Fruit fly (Drosophila melanogaster) whole organism, embryonic: ENCODE data around the gene Ltn1.

ENCODE experiments used
- Antp ChIP-seq: fragments of 200-800 bp; sonication (Bioruptor generic); optimal IDR thresholded peaks from 3 replicates; lab custom pipeline; 2016; ENCODE audit warnings: missing biosample characterization, missing genetic modification characterization
- Awh ChIP-seq: fragments of 200-800 bp; sonication (Bioruptor generic); IDR thresholded peaks from 2 replicates; pipeline ENCODE4, ENCODE4 v1.3.6; 2022; ENCODE audit warnings: missing biosample characterization, missing genetic modification characterization
- CG1024 ChIP-seq: fragments of 200-800 bp; sonication (Bioruptor generic); IDR thresholded peaks from 2 replicates; pipeline ENCODE4 v1.3.6; 2022; ENCODE audit warnings: missing biosample characterization, missing genetic modification characterization
- CG10979 ChIP-seq: fragments of 200-800 bp; sonication (Bioruptor generic); optimal IDR thresholded peaks from 2 replicates; lab custom pipeline; 2018; ENCODE audit warnings: missing biosample characterization, mild to moderate bottlenecking, missing genetic modification characterization, moderate library complexity
- CG12942 ChIP-seq: fragments of 200-800 bp; sonication (Bioruptor generic); optimal IDR thresholded peaks from 3 replicates; lab custom pipeline; 2016; ENCODE audit warnings: missing biosample characterization, missing genetic modification characterization
- CG13123 ChIP-seq: fragments of 200-800 bp; sonication (Bioruptor generic); optimal IDR thresholded peaks from 2 replicates; lab custom pipeline; 2016; ENCODE audit warnings: missing biosample characterization, missing genetic modification characterization
- CG14441 ChIP-seq: fragments of 200-800 bp; sonication (Bioruptor generic); IDR thresholded peaks from 2 replicates; pipeline ENCODE4 v1.3.6; 2022; ENCODE audit warnings: missing biosample characterization, missing genetic modification characterization
- CG14710 ChIP-seq: fragments of 200-800 bp; sonication (Bioruptor generic); optimal IDR thresholded peaks from 3 replicates; lab custom pipeline; 2019; ENCODE audit warnings: missing biosample characterization, mild to moderate bottlenecking, missing genetic modification characterization, moderate library complexity
- CG16815 ChIP-seq: fragments of 200-800 bp; sonication (Bioruptor generic); optimal IDR thresholded peaks from 3 replicates; lab custom pipeline; 2017; ENCODE audit warnings: missing biosample characterization, mild to moderate bottlenecking, missing genetic modification characterization
- CG16863 ChIP-seq: fragments of 200-800 bp; sonication (Bioruptor generic); optimal IDR thresholded peaks from 3 replicates; lab custom pipeline; 2016; ENCODE audit warnings: missing biosample characterization, missing genetic modification characterization
- CG17568 ChIP-seq: fragments of 200-800 bp; sonication (Bioruptor generic); optimal IDR thresholded peaks from 2 replicates; lab custom pipeline; 2018; ENCODE audit warnings: missing biosample characterization, mild to moderate bottlenecking, missing genetic modification characterization, moderate library complexity
- CG17612 ChIP-seq: fragments of 200-800 bp; sonication (Bioruptor generic); IDR thresholded peaks from 2 replicates; pipeline ENCODE4 v1.3.6; 2022; ENCODE audit warnings: missing biosample characterization, missing genetic modification characterization
- CG2116 ChIP-seq: fragments of 200-800 bp; sonication (Bioruptor generic); optimal IDR thresholded peaks from 3 replicates; lab custom pipeline; 2018; ENCODE audit warnings: missing biosample characterization, mild to moderate bottlenecking, missing genetic modification characterization
- CG32767 ChIP-seq: fragments of 200-800 bp; sonication (Bioruptor generic); IDR thresholded peaks from 2 replicates; pipeline ENCODE4 v1.3.6; 2022; ENCODE audit warnings: missing biosample characterization, missing genetic modification characterization
- CG34224 ChIP-seq: fragments of 200-800 bp; sonication (Bioruptor generic); IDR thresholded peaks from 3 replicates; pipeline ENCODE4 v1.3.6; 2022; ENCODE audit warnings: missing biosample characterization, missing genetic modification characterization; ENCODE audit not compliant: partially characterized antibody
- CG3726 ChIP-seq: fragments of 200-800 bp; sonication (Bioruptor generic); IDR thresholded peaks from 3 replicates; pipeline ENCODE4, ENCODE4 v1.3.6; 2022; ENCODE audit warnings: missing biosample characterization, missing genetic modification characterization
- CG9609 ChIP-seq: fragments of 200-800 bp; sonication (Bioruptor generic); optimal IDR thresholded peaks from 3 replicates; lab custom pipeline; 2016; ENCODE audit warnings: missing biosample characterization, missing genetic modification characterization
- CG9817 ChIP-seq: fragments of 200-800 bp; sonication (Bioruptor generic); optimal IDR thresholded peaks from 2 replicates; lab custom pipeline; 2018; ENCODE audit warnings: missing biosample characterization, mild to moderate bottlenecking, missing genetic modification characterization, moderate library complexity
- CG9876 ChIP-seq: fragments of 200-800 bp; sonication (Bioruptor generic); optimal IDR thresholded peaks from 2 replicates; lab custom pipeline; 2016; ENCODE audit warnings: missing biosample characterization, missing genetic modification characterization
- CrebB ChIP-seq: fragments of 200-800 bp; sonication (Bioruptor generic); optimal IDR thresholded peaks from 3 replicates; lab custom pipeline; 2018; ENCODE audit warnings: missing biosample characterization, mild to moderate bottlenecking, missing genetic modification characterization
- D19B ChIP-seq: fragments of 200-800 bp; sonication (Bioruptor generic); optimal IDR thresholded peaks from 2 replicates; lab custom pipeline; 2017; ENCODE audit warnings: missing biosample characterization, mild to moderate bottlenecking, missing genetic modification characterization
- Drgx ChIP-seq: fragments of 200-800 bp; sonication (Bioruptor generic); IDR thresholded peaks from 2 replicates; pipeline ENCODE4 v1.3.6; 2022; ENCODE audit warnings: missing biosample characterization, missing genetic modification characterization
- E2f2 ChIP-seq: fragments of 200-800 bp; sonication (Bioruptor generic); IDR thresholded peaks from 2 replicates; pipeline ENCODE4 v1.3.6; 2022; ENCODE audit warnings: missing biosample characterization, missing genetic modification characterization
- Hand ChIP-seq: fragments of 200-800 bp; sonication (Bioruptor generic); optimal IDR thresholded peaks from 2 replicates; lab custom pipeline; 2017; ENCODE audit warnings: mild to moderate bottlenecking, missing biosample characterization, missing genetic modification reagents, missing genetic modification characterization
- Jarid2 ChIP-seq: fragments of 200-800 bp; sonication (Bioruptor generic); optimal IDR thresholded peaks from 3 replicates; lab custom pipeline; 2017; ENCODE audit warnings: mild to moderate bottlenecking, missing biosample characterization, missing genetic modification reagents, missing genetic modification characterization
- Max ChIP-seq: fragments of 200-800 bp; sonication (Bioruptor generic); optimal IDR thresholded peaks from 2 replicates; lab custom pipeline; 2016; ENCODE audit warnings: missing biosample characterization, mild to moderate bottlenecking, missing genetic modification characterization
- NK7.1 ChIP-seq: fragments of 200-800 bp; sonication (Bioruptor generic); optimal IDR thresholded peaks from 3 replicates; lab custom pipeline; 2016; ENCODE audit warnings: missing biosample characterization, missing genetic modification characterization
- Nf-YB ChIP-seq: fragments of 200-800 bp; sonication (Bioruptor generic); optimal IDR thresholded peaks from 3 replicates; lab custom pipeline; 2019; ENCODE audit warnings: missing biosample characterization, mild to moderate bottlenecking, missing genetic modification characterization, moderate library complexity
- Oaz ChIP-seq: fragments of 200-800 bp; sonication (Bioruptor generic); IDR thresholded peaks from 2 replicates; pipeline ENCODE4 v1.3.6; 2022; ENCODE audit warnings: missing biosample characterization, missing genetic modification characterization
- Scr ChIP-seq: fragments of 200-800 bp; sonication (Bioruptor generic); IDR thresholded peaks from 2 replicates; pipeline ENCODE4 v1.3.6; 2022; ENCODE audit warnings: missing biosample characterization, missing genetic modification characterization; ENCODE audit not compliant: partially characterized antibody
- chinmo ChIP-seq: fragments of 200-800 bp; sonication (Bioruptor generic); IDR thresholded peaks from 4 replicates; pipeline ENCODE4 v1.3.6; 2022; ENCODE audit warnings: missing biosample characterization, missing genetic modification characterization; ENCODE audit not compliant: partially characterized antibody
- chn ChIP-seq: fragments of 200-800 bp; sonication (Bioruptor generic); optimal IDR thresholded peaks from 2 replicates; lab custom pipeline; 2016; ENCODE audit warnings: missing biosample characterization, missing genetic modification characterization
- emc ChIP-seq: fragments of 200-800 bp; sonication (Bioruptor generic); optimal IDR thresholded peaks from 2 replicates; lab custom pipeline; 2016; ENCODE audit warnings: missing biosample characterization, missing genetic modification characterization
- fd64A ChIP-seq: fragments of 200-800 bp; sonication (Bioruptor generic); optimal IDR thresholded peaks from 3 replicates; lab custom pipeline; 2018; ENCODE audit warnings: missing biosample characterization, mild to moderate bottlenecking, missing genetic modification characterization
- hb ChIP-seq: fragments of 200-800 bp; sonication (Bioruptor generic); IDR thresholded peaks from 3 replicates; pipeline ENCODE4 v1.3.6; 2022; ENCODE audit warnings: missing biosample characterization, missing genetic modification characterization; ENCODE audit not compliant: partially characterized antibody
- lab ChIP-seq: fragments of 200-800 bp; sonication (Bioruptor generic); optimal IDR thresholded peaks from 3 replicates; lab custom pipeline; 2017; ENCODE audit warnings: missing biosample characterization, missing genetic modification characterization, mild to moderate bottlenecking, moderate library complexity, missing genetic modification reagents
- lov ChIP-seq, 2 experiments: fragments of 200-800 bp in 1 of 2; fragments of >200 bp in 1 of 2; sonication (Bioruptor generic) in 1 of 2; IDR thresholded peaks in 1 of 2; optimal IDR thresholded peaks in 1 of 2; 2 replicates in 1 of 2; 3 replicates in 1 of 2; pipeline versions ENCODE4 v1.3.6 to Lab custom; 2017 to 2022; ENCODE audit warnings: missing biosample characterization in 1 of 2, missing genetic modification characterization in 1 of 2
- nerfin-1 ChIP-seq: fragments of 200-800 bp; sonication (Bioruptor generic); optimal IDR thresholded peaks from 3 replicates; lab custom pipeline; 2019; ENCODE audit warnings: missing biosample characterization, mild to moderate bottlenecking, missing genetic modification characterization, moderate library complexity
- nerfin-2 ChIP-seq: fragments of 200-800 bp; sonication (Bioruptor generic); IDR thresholded peaks from 2 replicates; pipeline ENCODE4 v1.3.6; 2022; ENCODE audit warnings: missing biosample characterization, missing genetic modification characterization; ENCODE audit not compliant: partially characterized antibody
- nmo ChIP-seq: fragments of 200-800 bp; sonication (Bioruptor generic); optimal IDR thresholded peaks from 2 replicates; lab custom pipeline; 2018; ENCODE audit warnings: missing biosample characterization, mild to moderate bottlenecking, missing genetic modification characterization, moderate library complexity
- org-1 ChIP-seq: fragments of 200-800 bp; sonication (Bioruptor generic); optimal IDR thresholded peaks from 2 replicates; lab custom pipeline; 2017; ENCODE audit warnings: missing biosample characterization, missing genetic modification characterization
- pnt ChIP-seq: fragments of 200-800 bp; sonication (Bioruptor generic); optimal IDR thresholded peaks from 3 replicates; lab custom pipeline; 2016; ENCODE audit warnings: missing biosample characterization, missing genetic modification characterization
- prd ChIP-seq, 3 experiments: fragments of >200 bp in 2 of 3; fragments of 200-800 bp in 1 of 3; sonication (Bioruptor generic) in 1 of 3; optimal IDR thresholded peaks in 2 of 3; IDR thresholded peaks in 1 of 3; 2 replicates in 2 of 3; 3 replicates in 1 of 3; pipeline versions ENCODE4 v1.3.6 to Lab custom; 2017 to 2022; ENCODE audit warnings: missing biosample characterization in 1 of 3, missing genetic modification characterization in 1 of 3
- run ChIP-seq: fragments of 200-800 bp; sonication (Bioruptor generic); optimal IDR thresholded peaks from 3 replicates; lab custom pipeline; 2018; ENCODE audit warnings: missing biosample characterization, mild to moderate bottlenecking, missing genetic modification characterization
- slp2 ChIP-seq: fragments of 200-800 bp; sonication (Bioruptor generic); optimal IDR thresholded peaks from 2 replicates; lab custom pipeline; 2016; ENCODE audit warnings: missing biosample characterization, missing genetic modification characterization
- tll ChIP-seq, 2 experiments: fragments of 200-800 bp in 1 of 2; fragments of >200 bp in 1 of 2; sonication (Bioruptor generic) in 1 of 2; optimal IDR thresholded peaks; 2 replicates each; lab custom pipeline; 2017 to 2019; ENCODE audit warnings: missing biosample characterization in 2 of 2, missing genetic modification characterization in 2 of 2, mild to moderate bottlenecking in 1 of 2, moderate library complexity in 1 of 2
- tx ChIP-seq: fragments of 200-800 bp; sonication (Bioruptor generic); optimal IDR thresholded peaks from 2 replicates; lab custom pipeline; 2016; ENCODE audit warnings: missing biosample characterization, missing genetic modification characterization
- unpg ChIP-seq: fragments of 200-800 bp; sonication (Bioruptor generic); optimal IDR thresholded peaks from 3 replicates; lab custom pipeline; 2018; ENCODE audit warnings: missing biosample characterization, mild to moderate bottlenecking, missing genetic modification characterization, moderate library complexity

Ltn1 gene

dm6 chr3L:19590422-19590821, 38.3 kb upstream of the Ltn1 start, which contains the start of gene CG14100 (continued):
- TF ChIP-seq prd (optimal IDR thresholded peaks at IDR 0.05; lab: Kevin White, UChicago): no peak
- TF ChIP-seq prd (GFP tag; IDR thresholded peaks at IDR 0.05; lab: Robert Waterston, UW): peak; percentile 100
- peak; percentile 49; the same call in 1 of the 3 replicates for TF ChIP-seq CG34224 (GFP tag; lab: Robert Waterston, UW)
- peak; percentile 100 for TF ChIP-seq tx (GFP tag; lab: Kevin White, UChicago)
- no peak for TF ChIP-seq chinmo (GFP tag; lab: Robert Waterston, UW)
- TF ChIP-seq org-1: peak; percentile 100
- TF ChIP-seq CG16815 (GFP tag; lab: Kevin White, UChicago): peak; percentile 100
- TF ChIP-seq CG14710: peak; percentile 99
- peak; percentile 100 for TF ChIP-seq Oaz (GFP tag; lab: Robert Waterston, UW)
- TF ChIP-seq chn (GFP tag; lab: Kevin White, UChicago): peak; percentile 100
- peak in 1 of 2 experiments; percentile 95 for TF ChIP-seq tll (GFP tag; optimal IDR thresholded peaks at IDR 0.05; lab: Kevin White, UChicago)
- peak; percentile 100 for TF ChIP-seq Drgx (GFP tag; lab: Robert Waterston, UW)
- peak; percentile 100 for TF ChIP-seq NK7.1 (GFP tag; lab: Kevin White, UChicago)
- TF ChIP-seq CG9876 (GFP tag; lab: Kevin White, UChicago): peak; percentile 100
- TF ChIP-seq emc (GFP tag; lab: Kevin White, UChicago): peak; percentile 100
- peak; percentile 100 for TF ChIP-seq Antp
- TF ChIP-seq CG1024: peak; percentile 100
- peak; percentile 100 for TF ChIP-seq CG9817 (tag; lab: Kevin White, UChicago)
- TF ChIP-seq Jarid2 (GFP tag; lab: Kevin White, UChicago): peak; percentile 99
- TF ChIP-seq hb: no peak
- TF ChIP-seq CG14441 (GFP tag; lab: Robert Waterston, UW): peak; percentile 100
- peak; percentile 100 for TF ChIP-seq Hand (GFP tag; lab: Kevin White, UChicago)
- TF ChIP-seq CG17568 (GFP tag; lab: Kevin White, UChicago): peak; percentile 100
- peak; percentile 100 for TF ChIP-seq Max (GFP tag; lab: Kevin White, UChicago)
- TF ChIP-seq E2f2: peak; percentile 100
- peak; percentile 100 for TF ChIP-seq unpg (GFP tag; lab: Kevin White, UChicago)
- peak; percentile 100 for TF ChIP-seq CG13123 (GFP tag; lab: Kevin White, UChicago)
- TF ChIP-seq lab: peak; percentile 100
- peak; percentile 100 for TF ChIP-seq nerfin-1 (tag; lab: Kevin White, UChicago)
- peak; percentile 100 for TF ChIP-seq CG17612 (GFP tag; lab: Robert Waterston, UW)
- TF ChIP-seq pnt (GFP tag; lab: Kevin White, UChicago): peak; percentile 100
- peak; percentile 100 for TF ChIP-seq CG3726 (GFP tag; lab: Robert Waterston, UW)
- TF ChIP-seq CG32767 (GFP tag; lab: Robert Waterston, UW): peak; percentile 100
- TF ChIP-seq nerfin-2: peak; percentile 54; the same call in 1 of the 2 replicates
- TF ChIP-seq fd64A: peak; percentile 100
- TF ChIP-seq lov (optimal IDR thresholded peaks at IDR 0.05; lab: Kevin White, UChicago): no peak
- peak; percentile 100 for TF ChIP-seq lov (GFP tag; IDR thresholded peaks at IDR 0.05; lab: Robert Waterston, UW)
- peak; percentile 100 for TF ChIP-seq CG16863 (GFP tag; lab: Kevin White, UChicago)
- peak; percentile 99 for TF ChIP-seq D19B (GFP tag; lab: Kevin White, UChicago)
- peak; percentile 100 for TF ChIP-seq CG12942
- peak; percentile 94 for TF ChIP-seq Nf-YB
- TF ChIP-seq nmo (GFP tag; lab: Kevin White, UChicago): peak; percentile 100
- peak; percentile 100 for TF ChIP-seq Awh (GFP tag; lab: Robert Waterston, UW)
- peak; percentile 100 for TF ChIP-seq slp2 (GFP tag; lab: Kevin White, UChicago)
- peak; percentile 100 for TF ChIP-seq run
- peak; percentile 100 for TF ChIP-seq CG10979 (tag; lab: Kevin White, UChicago)
- peak; percentile 100 for TF ChIP-seq CG9609
- peak; percentile 100 for TF ChIP-seq CrebB
- peak; percentile 95 for TF ChIP-seq CG2116 (GFP tag; lab: Kevin White, UChicago)
- 0 out of 2 replicates have a peak, but pooled peaks have one; percentile 25 for TF ChIP-seq Scr (GFP tag; lab: Robert Waterston, UW)
